Worm (Caenorhabditis elegans) whole organism, L4 larva: ENCODE results near the gene F45D3.2.

Experiments used
- F49E8.2 ChIP-seq: sonication (generic microtip); optimal IDR thresholded peaks from 2 replicates; lab custom pipeline; 2016; ENCODE audit warnings: missing compliant biosample characterization, mild to moderate bottlenecking, missing genetic modification characterization, borderline replicate concordance
- daf-12 ChIP-seq: fragments of 150-350 bp; optimal IDR thresholded peaks from 2 replicates; lab custom pipeline; 2014; ENCODE audit warnings: missing biosample characterization, missing genetic modification reagents, missing genetic modification characterization
- hmg-1.1 ChIP-seq: fragments of 200-800 bp; sonication (Bioruptor generic); IDR thresholded peaks from 2 replicates; pipeline ENCODE4 v1.3.6; 2022; ENCODE audit warnings: missing genetic modification reagents, missing genetic modification characterization, missing compliant biosample characterization
- nhr-11 ChIP-seq: fragments of 150-350 bp; optimal IDR thresholded peaks from 2 replicates; lab custom pipeline; 2014; ENCODE audit warnings: missing biosample characterization, missing genetic modification characterization
- nhr-237 ChIP-seq: sonication (generic microtip); optimal IDR thresholded peaks from 2 replicates; lab custom pipeline; 2017; ENCODE audit warnings: missing biosample characterization, missing genetic modification characterization
- nhr-76 ChIP-seq: fragments of 150-350 bp; optimal IDR thresholded peaks from 2 replicates; lab custom pipeline; 2014; ENCODE audit warnings: missing biosample characterization, missing genetic modification characterization
- nhr-77 ChIP-seq: fragments of 150-350 bp; optimal IDR thresholded peaks from 2 replicates; lab custom pipeline; 2014; ENCODE audit warnings: missing biosample characterization, missing genetic modification characterization
- pqm-1 ChIP-seq: sonication (generic microtip); optimal IDR thresholded peaks from 2 replicates; lab custom pipeline; 2017; ENCODE audit warnings: missing biosample characterization, missing genetic modification characterization
- unc-39 ChIP-seq: sonication (generic microtip); optimal IDR thresholded peaks from 2 replicates; lab custom pipeline; 2017; ENCODE audit warnings: missing biosample characterization, missing genetic modification characterization
- zfp-2 ChIP-seq: sonication (generic microtip); optimal IDR thresholded peaks from 2 replicates; lab custom pipeline; 2016; ENCODE audit warnings: mild to moderate bottlenecking, missing genetic modification characterization, missing compliant biosample characterization

DNA sequence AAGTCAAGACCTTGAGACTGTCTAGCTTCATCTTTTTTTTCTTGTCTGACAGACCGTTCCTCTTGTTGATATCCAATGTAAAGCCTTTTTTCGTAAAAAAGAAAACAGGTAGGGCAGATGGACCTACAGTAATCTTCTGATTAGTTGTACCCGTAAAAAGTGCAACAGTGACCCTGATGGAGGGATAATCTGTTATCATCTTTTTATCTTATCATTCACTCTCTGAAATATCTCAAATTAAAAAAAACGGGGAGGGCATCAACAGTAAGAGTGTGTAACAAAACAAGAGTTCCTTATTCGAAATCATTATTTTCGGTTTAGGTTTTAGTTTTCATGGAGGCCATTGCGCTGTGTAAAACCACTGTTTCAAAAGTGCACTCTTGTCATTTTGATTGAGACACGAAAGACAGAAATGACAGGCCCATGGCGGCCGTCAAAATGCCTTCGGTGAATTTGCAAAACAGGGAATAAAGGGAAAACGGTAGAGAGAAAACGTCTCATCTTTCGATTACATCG is 7.1 kb upstream of the F45D3.2 start:
- TF ChIP-seq nhr-77 (tag; lab: Kevin White, UChicago) (no peak), nhr-76 (no peak), F49E8.2 (tag; lab: Kevin White, UChicago) (no peak), zfp-2 (no peak), nhr-11 (tag; lab: Kevin White, UChicago) (no peak), nhr-237 (no peak), unc-39 (no peak), daf-12 (tag; lab: Kevin White, UChicago) (no peak), hmg-1.1 (GFP tag; lab: Robert Waterston, UW) (no peak), pqm-1 (tag; lab: Kevin White, UChicago) (no peak)
